Fruit fly (Drosophila melanogaster): ENCODE measurements around the gene CG14324.

CG14324 gene

dm6 chr3R:17605872-17606271, 12.7 kb downstream of the CG14324 start, which contains the start of gene sll (continued):
- TF ChIP-seq CG13775 (GFP tag; optimal IDR thresholded peaks at IDR 0.05), result no peak
- TF ChIP-seq Blimp-1 (GFP tag; optimal IDR thresholded peaks at IDR 0.05), result no peak
- no peak for TF ChIP-seq ind (GFP tag; optimal IDR thresholded peaks at IDR 0.05)
- TF ChIP-seq CG31365 (tag; optimal IDR thresholded peaks at IDR 0.05), result no peak
- no peak for TF ChIP-seq CG3163 (GFP tag; optimal IDR thresholded peaks at IDR 0.05)
- no peak for TF ChIP-seq ham (GFP tag; IDR thresholded peaks at IDR 0.05)
- TF ChIP-seq repo (GFP tag; optimal IDR thresholded peaks at IDR 0.05), result no peak
- no peak for TF ChIP-seq exex (tag; optimal IDR thresholded peaks at IDR 0.05)
- TF ChIP-seq Ssrp (tag; optimal IDR thresholded peaks at IDR 0.05), result no peak
- TF ChIP-seq CG2129 (GFP tag; IDR thresholded peaks at IDR 0.05; ENCODE audit: partially characterized antibody), result no peak
- TF ChIP-seq CG8944 (GFP tag; optimal IDR thresholded peaks at IDR 0.05), result no peak
- TF ChIP-seq CG10274 (GFP tag; optimal IDR thresholded peaks at IDR 0.05), result no peak
- TF ChIP-seq CG12104 (GFP tag; optimal IDR thresholded peaks at IDR 0.05), result no peak
- TF ChIP-seq CG31441 (GFP tag; IDR thresholded peaks at IDR 0.05), result no peak
- TF ChIP-seq CG17802 (tag; optimal IDR thresholded peaks at IDR 0.05), result no peak
- no peak for TF ChIP-seq corto (GFP tag; optimal IDR thresholded peaks at IDR 0.05)
- TF ChIP-seq cg (GFP tag; optimal IDR thresholded peaks at IDR 0.05), result no peak
- peak; percentile 51 for TF ChIP-seq MESR4 (GFP tag; optimal IDR thresholded peaks at IDR 0.05)
- peak; percentile 15 for TF ChIP-seq CG14710 (tag; optimal IDR thresholded peaks at IDR 0.05)
- TF ChIP-seq zf30C (GFP tag; optimal IDR thresholded peaks at IDR 0.05), result no peak
- TF ChIP-seq wek (GFP tag; optimal IDR thresholded peaks at IDR 0.05), result peak; percentile 99
- TF ChIP-seq Hr78 (GFP tag; optimal IDR thresholded peaks at IDR 0.05), result no peak
- peak in 1 of 2 experiments; percentile 61 for TF ChIP-seq Pdp1 (GFP tag; optimal IDR thresholded peaks at IDR 0.05)
- TF ChIP-seq CG13287 (GFP tag; IDR thresholded peaks at IDR 0.05; ENCODE audit: partially characterized antibody), result peak; percentile 28; the same call in 1 of the 2 replicates
- peak; percentile 42 for TF ChIP-seq BEAF-32 (GFP tag; optimal IDR thresholded peaks at IDR 0.05)
- no peak for TF ChIP-seq Bdp1 (GFP tag; optimal IDR thresholded peaks at IDR 0.05)
- TF ChIP-seq gt (GFP tag; IDR thresholded peaks at IDR 0.05), result no peak
- no peak for TF ChIP-seq Hr51 (GFP tag; optimal IDR thresholded peaks at IDR 0.05)
- TF ChIP-seq chm (GFP tag; IDR thresholded peaks at IDR 0.05), result no peak
- TF ChIP-seq CG11247 (GFP tag; IDR thresholded peaks at IDR 0.05), result no peak
- no peak for TF ChIP-seq Bgb (GFP tag; IDR thresholded peaks at IDR 0.05; ENCODE audit: partially characterized antibody)
- TF ChIP-seq sens (GFP tag), result peak; percentile 59
- TF ChIP-seq gcm2 (GFP tag; optimal IDR thresholded peaks at IDR 0.05), result no peak
- no peak for TF ChIP-seq CG9727 (GFP tag; optimal IDR thresholded peaks at IDR 0.05)
- TF ChIP-seq phol (tag; optimal IDR thresholded peaks at IDR 0.05), result peak; percentile 25
- peak; percentile 23 for TF ChIP-seq HmgZ (tag; optimal IDR thresholded peaks at IDR 0.05)
- TF ChIP-seq CG18476 (GFP tag; optimal IDR thresholded peaks at IDR 0.05), result no peak
- peak; percentile 64 for TF ChIP-seq CG9797 (GFP tag; optimal IDR thresholded peaks at IDR 0.05)
- no peak for TF ChIP-seq Camta (GFP tag; optimal IDR thresholded peaks at IDR 0.05)
- no peak for TF ChIP-seq gce (GFP tag; IDR thresholded peaks at IDR 0.05)
- no peak for TF ChIP-seq Sox102F (GFP tag; optimal IDR thresholded peaks at IDR 0.05)
- no peak for TF ChIP-seq ash1 (GFP tag; optimal IDR thresholded peaks at IDR 0.05)
- TF ChIP-seq Hmr (GFP tag; optimal IDR thresholded peaks at IDR 0.05), result no peak
- no peak for TF ChIP-seq GATAe (GFP tag; conservative IDR thresholded peaks at IDR 0.05)
- no peak for TF ChIP-seq chn (GFP tag; optimal IDR thresholded peaks at IDR 0.05)
- TF ChIP-seq sqz (GFP tag; optimal IDR thresholded peaks at IDR 0.05), result peak; percentile 68
- TF ChIP-seq salm (tag; optimal IDR thresholded peaks at IDR 0.05), result no peak
- TF ChIP-seq CG18764 (GFP tag; optimal IDR thresholded peaks at IDR 0.05), result no peak
- no peak for TF ChIP-seq Bteb2 (GFP tag; optimal IDR thresholded peaks at IDR 0.05)
- no peak for TF ChIP-seq prd (optimal IDR thresholded peaks at IDR 0.05)
- no peak for TF ChIP-seq prd (GFP tag; IDR thresholded peaks at IDR 0.05)

Measured in whole organism, embryonic.